Fruit fly (Drosophila melanogaster) whole organism, embryonic: ENCODE measurements around the gene Muc26B.

Experiments
- CG10209 ChIP-seq: fragments of 200-800 bp; sonication (Bioruptor generic); optimal IDR thresholded peaks from 3 replicates; lab custom pipeline; 2017; ENCODE audit warnings: missing biosample characterization, mild to moderate bottlenecking, missing genetic modification characterization, missing genetic modification reagents
- CG10274 ChIP-seq: fragments of 200-800 bp; sonication (Bioruptor generic); optimal IDR thresholded peaks from 3 replicates; lab custom pipeline; 2017; ENCODE audit warnings: missing biosample characterization, mild to moderate bottlenecking, missing genetic modification characterization
- CG10321 ChIP-seq: fragments of 200-800 bp; sonication (Bioruptor generic); IDR thresholded peaks from 2 replicates; pipeline ENCODE4 v1.3.6; 2022; ENCODE audit warnings: missing biosample characterization, missing genetic modification characterization
- CG10462 ChIP-seq: fragments of 200-800 bp; sonication (Bioruptor generic); optimal IDR thresholded peaks from 2 replicates; lab custom pipeline; 2016; ENCODE audit warnings: missing biosample characterization, missing genetic modification characterization
- CG11085 ChIP-seq: fragments of 200-800 bp; sonication (Bioruptor generic); IDR thresholded peaks from 2 replicates; pipeline ENCODE4 v1.3.6; 2022; ENCODE audit warnings: missing biosample characterization, missing genetic modification characterization
- CG11093 ChIP-seq: fragments of 200-800 bp; sonication (Bioruptor generic); IDR thresholded peaks from 3 replicates; pipeline ENCODE4 v1.3.6; 2022; ENCODE audit warnings: missing biosample characterization, missing genetic modification characterization
- CG12659 ChIP-seq: fragments of 200-800 bp; sonication (Bioruptor generic); optimal IDR thresholded peaks from 3 replicates; lab custom pipeline; 2017; ENCODE audit warnings: mild to moderate bottlenecking, missing biosample characterization, missing genetic modification reagents, missing genetic modification characterization
- CG13123 ChIP-seq: fragments of 200-800 bp; sonication (Bioruptor generic); optimal IDR thresholded peaks from 2 replicates; lab custom pipeline; 2016; ENCODE audit warnings: missing biosample characterization, missing genetic modification characterization
- CG16813 ChIP-seq: fragments of 200-800 bp; sonication (Bioruptor generic); IDR thresholded peaks from 3 replicates; pipeline ENCODE4 v1.3.6; 2022; ENCODE audit warnings: missing biosample characterization, missing genetic modification characterization; ENCODE audit not compliant: partially characterized antibody
- CG17361 ChIP-seq: fragments of 200-800 bp; sonication (Bioruptor generic); IDR thresholded peaks from 3 replicates; pipeline ENCODE4 v1.3.6; 2022; ENCODE audit warnings: missing biosample characterization, missing genetic modification characterization
- CG17829 ChIP-seq: fragments of 200-800 bp; optimal IDR thresholded peaks from 2 replicates; lab custom pipeline; 2019; ENCODE audit warnings: missing biosample characterization, mild to moderate bottlenecking, missing genetic modification characterization, moderate library complexity
- CG2120 ChIP-seq: fragments of 200-800 bp; sonication (Bioruptor generic); optimal IDR thresholded peaks from 3 replicates; lab custom pipeline; 2016; ENCODE audit warnings: missing biosample characterization, missing genetic modification characterization
- CG30431 ChIP-seq: fragments of 200-800 bp; sonication (Bioruptor generic); optimal IDR thresholded peaks from 2 replicates; lab custom pipeline; 2017; ENCODE audit warnings: missing biosample characterization, missing genetic modification characterization
- CG5245 ChIP-seq: fragments of 200-800 bp; sonication (Bioruptor generic); optimal IDR thresholded peaks from 3 replicates; lab custom pipeline; 2016; ENCODE audit warnings: missing biosample characterization, missing genetic modification characterization
- CG6254 ChIP-seq: fragments of 200-800 bp; sonication (Bioruptor generic); optimal IDR thresholded peaks from 3 replicates; lab custom pipeline; 2017; ENCODE audit warnings: mild to moderate bottlenecking, missing biosample characterization, missing genetic modification reagents, missing genetic modification characterization
- CG6683 ChIP-seq: fragments of 200-800 bp; sonication (Bioruptor generic); optimal IDR thresholded peaks from 2 replicates; lab custom pipeline; 2017; ENCODE audit warnings: missing biosample characterization, mild to moderate bottlenecking, missing genetic modification characterization, missing genetic modification reagents
- CG6765 ChIP-seq: fragments of 200-800 bp; sonication (Bioruptor generic); optimal IDR thresholded peaks from 3 replicates; lab custom pipeline; 2017; ENCODE audit warnings: missing biosample characterization, mild to moderate bottlenecking, missing genetic modification characterization
- CG7271 ChIP-seq: fragments of 200-800 bp; sonication (Bioruptor generic); optimal IDR thresholded peaks from 2 replicates; lab custom pipeline; 2018; ENCODE audit warnings: missing biosample characterization, mild to moderate bottlenecking, missing genetic modification characterization, moderate library complexity
- CG7987 ChIP-seq: fragments of 200-800 bp; sonication (Bioruptor generic); optimal IDR thresholded peaks from 2 replicates; lab custom pipeline; 2018; ENCODE audit warnings: missing biosample characterization, mild to moderate bottlenecking, missing genetic modification characterization, moderate library complexity
- CG9727 ChIP-seq: fragments of 200-800 bp; sonication (Bioruptor generic); optimal IDR thresholded peaks from 3 replicates; lab custom pipeline; 2017; ENCODE audit warnings: missing biosample characterization, mild to moderate bottlenecking, missing genetic modification characterization
- Dek ChIP-seq: fragments of 200-800 bp; sonication (Bioruptor generic); optimal IDR thresholded peaks from 3 replicates; lab custom pipeline; 2019; ENCODE audit warnings: missing biosample characterization, mild to moderate bottlenecking, missing genetic modification characterization, moderate library complexity
- Doc2 ChIP-seq: fragments of 200-800 bp; sonication (Bioruptor generic); IDR thresholded peaks from 2 replicates; pipeline ENCODE4 v1.3.6; 2022; ENCODE audit warnings: missing biosample characterization, missing genetic modification characterization
- Elba2 ChIP-seq: fragments of 200-800 bp; sonication (Bioruptor generic); optimal IDR thresholded peaks from 3 replicates; lab custom pipeline; 2016; ENCODE audit warnings: missing biosample characterization, missing genetic modification characterization
- HmgZ ChIP-seq: fragments of 200-800 bp; sonication (Bioruptor generic); optimal IDR thresholded peaks from 2 replicates; lab custom pipeline; 2018; ENCODE audit warnings: missing biosample characterization, mild to moderate bottlenecking, missing genetic modification characterization
- Hr3 ChIP-seq: fragments of 200-800 bp; sonication (Bioruptor generic); optimal IDR thresholded peaks from 3 replicates; lab custom pipeline; 2016; ENCODE audit warnings: missing biosample characterization, missing genetic modification characterization
- Meics ChIP-seq: fragments of 200-800 bp; sonication (Bioruptor generic); optimal IDR thresholded peaks from 2 replicates; lab custom pipeline; 2017; ENCODE audit warnings: missing biosample characterization, mild to moderate bottlenecking, missing genetic modification characterization
- Mrtf ChIP-seq: fragments of 200-800 bp; sonication (Bioruptor generic); IDR thresholded peaks from 3 replicates; pipeline ENCODE4 v1.3.6; 2022; ENCODE audit warnings: missing biosample characterization, missing genetic modification characterization
- TFAM ChIP-seq: fragments of 200-800 bp; sonication (Bioruptor generic); optimal IDR thresholded peaks from 2 replicates; lab custom pipeline; 2017; ENCODE audit warnings: missing biosample characterization, missing genetic modification characterization, inconsistent platforms
- Vsx1 ChIP-seq: fragments of 200-800 bp; sonication (Bioruptor generic); optimal IDR thresholded peaks from 2 replicates; lab custom pipeline; 2017; ENCODE audit warnings: missing biosample characterization, mild to moderate bottlenecking, missing genetic modification characterization, missing genetic modification reagents
- aop ChIP-seq: fragments of 200-800 bp; sonication (Bioruptor generic); IDR thresholded peaks from 2 replicates; pipeline ENCODE4 v1.3.6; 2022; ENCODE audit warnings: missing biosample characterization, missing genetic modification characterization
- ash1 ChIP-seq: fragments of 200-800 bp; sonication (Bioruptor generic); optimal IDR thresholded peaks from 2 replicates; lab custom pipeline; 2018; ENCODE audit warnings: missing biosample characterization, mild to moderate bottlenecking, missing genetic modification characterization
- bsh ChIP-seq, 2 experiments: fragments of 200-800 bp; sonication (Bioruptor generic); optimal IDR thresholded peaks; 2 replicates each; lab custom pipeline; 2017 to 2018; ENCODE audit warnings: mild to moderate bottlenecking in 2 of 2, missing biosample characterization in 2 of 2, missing genetic modification characterization in 2 of 2, moderate library complexity in 1 of 2
- btn ChIP-seq: fragments of 200-800 bp; sonication (Bioruptor generic); optimal IDR thresholded peaks from 2 replicates; lab custom pipeline; 2016; ENCODE audit warnings: missing biosample characterization, missing genetic modification characterization
- chinmo ChIP-seq: fragments of 200-800 bp; sonication (Bioruptor generic); IDR thresholded peaks from 4 replicates; pipeline ENCODE4 v1.3.6; 2022; ENCODE audit warnings: missing biosample characterization, missing genetic modification characterization; ENCODE audit not compliant: partially characterized antibody
- chm ChIP-seq: fragments of 200-800 bp; sonication (Bioruptor generic); IDR thresholded peaks from 2 replicates; pipeline ENCODE4 v1.3.6; 2022; ENCODE audit warnings: missing biosample characterization, missing genetic modification characterization
- crp ChIP-seq, 2 experiments: fragments of 200-800 bp; sonication (Bioruptor generic); optimal IDR thresholded peaks; 2 replicates in 1 of 2; 3 replicates in 1 of 2; lab custom pipeline; 2017; ENCODE audit warnings: missing biosample characterization in 2 of 2, missing genetic modification characterization in 2 of 2, mild to moderate bottlenecking in 1 of 2, moderate library complexity in 1 of 2
- emc ChIP-seq: fragments of 200-800 bp; sonication (Bioruptor generic); optimal IDR thresholded peaks from 2 replicates; lab custom pipeline; 2016; ENCODE audit warnings: missing biosample characterization, missing genetic modification characterization
- eve ChIP-seq, 2 experiments: fragments of >200 bp; optimal IDR thresholded peaks; 2 replicates each; lab custom pipeline; 2017; ENCODE audit warnings: missing biosample characterization in 2 of 2, missing genetic modification characterization in 2 of 2
- fd3F ChIP-seq: fragments of 200-800 bp; sonication (Bioruptor generic); optimal IDR thresholded peaks from 2 replicates; lab custom pipeline; 2018; ENCODE audit warnings: missing biosample characterization, mild to moderate bottlenecking, missing genetic modification characterization, moderate library complexity
- fd96Cb ChIP-seq: fragments of 200-800 bp; sonication (Bioruptor generic); optimal IDR thresholded peaks from 2 replicates; lab custom pipeline; 2018; ENCODE audit warnings: missing biosample characterization, mild to moderate bottlenecking, missing genetic modification characterization, moderate library complexity
- gem ChIP-seq: fragments of 200-800 bp; sonication (Bioruptor generic); optimal IDR thresholded peaks from 2 replicates; lab custom pipeline; 2019; ENCODE audit warnings: missing biosample characterization, mild to moderate bottlenecking, missing genetic modification characterization, moderate library complexity
- gsb ChIP-seq: fragments of 200-800 bp; sonication (Bioruptor generic); IDR thresholded peaks from 2 replicates; pipeline ENCODE4 v1.3.6; 2022; ENCODE audit warnings: missing biosample characterization, missing genetic modification characterization
- lab ChIP-seq: fragments of 200-800 bp; sonication (Bioruptor generic); optimal IDR thresholded peaks from 3 replicates; lab custom pipeline; 2017; ENCODE audit warnings: missing biosample characterization, missing genetic modification characterization, mild to moderate bottlenecking, moderate library complexity, missing genetic modification reagents
- lov ChIP-seq, 2 experiments: fragments of 200-800 bp in 1 of 2; fragments of >200 bp in 1 of 2; sonication (Bioruptor generic) in 1 of 2; IDR thresholded peaks in 1 of 2; optimal IDR thresholded peaks in 1 of 2; 2 replicates in 1 of 2; 3 replicates in 1 of 2; pipeline versions ENCODE4 v1.3.6 to Lab custom; 2017 to 2022; ENCODE audit warnings: missing biosample characterization in 1 of 2, missing genetic modification characterization in 1 of 2
- luna ChIP-seq: fragments of 200-800 bp; sonication (Bioruptor generic); optimal IDR thresholded peaks from 2 replicates; lab custom pipeline; 2016; ENCODE audit warnings: missing biosample characterization, missing genetic modification characterization
- row ChIP-seq: fragments of 200-800 bp; sonication (Bioruptor generic); IDR thresholded peaks from 3 replicates; pipeline ENCODE4 v1.3.6; 2022; ENCODE audit warnings: missing biosample characterization, missing genetic modification characterization
- usp ChIP-seq: fragments of >200 bp; optimal IDR thresholded peaks from 2 replicates; lab custom pipeline; 2017; ENCODE audit warnings: missing biosample characterization, missing genetic modification characterization
- zfh2 ChIP-seq: fragments of 200-800 bp; sonication (Bioruptor generic); optimal IDR thresholded peaks from 2 replicates; lab custom pipeline; 2016; ENCODE audit warnings: missing biosample characterization, missing genetic modification characterization

Gene Muc26B

DNA sequence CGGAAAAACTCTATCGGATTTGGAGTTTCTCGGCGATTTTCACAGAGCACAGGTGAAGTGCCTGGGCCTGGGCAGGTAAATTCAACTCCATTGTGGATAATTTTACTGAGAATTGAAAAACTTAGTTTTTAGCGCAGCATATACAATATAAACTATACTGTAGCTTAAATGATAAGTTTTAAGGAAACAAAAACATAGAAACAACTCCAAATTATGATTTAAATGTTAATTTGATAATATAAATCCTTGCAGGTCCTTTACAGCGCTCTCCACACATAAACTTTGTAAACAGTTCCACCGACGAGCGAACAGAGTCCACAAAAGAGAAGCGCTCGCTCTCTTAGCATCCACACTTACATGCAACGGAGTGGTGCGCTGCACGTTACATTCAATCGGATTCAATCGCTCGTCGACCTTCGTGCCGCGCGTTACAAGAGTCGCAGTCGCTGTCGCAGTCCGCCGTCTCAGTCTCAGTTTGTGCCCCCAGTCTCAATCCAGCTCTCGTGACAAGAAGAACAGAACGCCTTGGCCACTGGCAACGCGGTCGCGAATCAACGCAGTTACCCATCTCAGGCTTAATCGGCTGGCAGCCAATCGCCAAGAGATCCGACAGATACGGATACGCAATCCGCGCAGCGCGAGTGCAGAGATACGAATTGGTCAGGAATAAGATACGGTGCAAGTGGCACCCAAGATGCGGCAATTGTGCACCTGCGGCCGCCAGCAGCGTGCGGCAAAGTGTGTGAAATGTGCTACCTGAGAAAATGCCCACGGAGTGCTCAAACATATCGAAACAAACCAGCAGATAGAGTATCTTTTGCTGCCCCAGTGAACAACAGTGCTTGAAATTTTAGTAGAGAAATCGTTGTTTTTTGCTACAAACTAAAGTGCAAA lies 27.2 kb downstream of the Muc26B start, which contains the start of gene smal (continued):
- TF ChIP-seq CG11093 (no peak), Vsx1 (GFP tag; lab: Kevin White, UChicago) (no peak), ash1 (no peak), HmgZ (tag; lab: Kevin White, UChicago) (no peak), CG30431 (GFP tag; lab: Kevin White, UChicago) (no peak), lab (peak; percentile 45), CG10209 (GFP tag; lab: Kevin White, UChicago) (no peak), usp (GFP tag; lab: Kevin White, UChicago) (no peak), CG17829 (tag; lab: Kevin White, UChicago) (peak; percentile 54), CG2120 (no peak), lov (optimal IDR thresholded peaks at IDR 0.05; lab: Kevin White, UChicago) (no peak), lov (GFP tag; IDR thresholded peaks at IDR 0.05; lab: Robert Waterston, UW) (peak; percentile 15; the same call in 1 of the 3 replicates), aop (GFP tag; lab: Robert Waterston, UW) (no peak; the same call in 1 of the 2 replicates), fd96Cb (no peak), luna (GFP tag; lab: Kevin White, UChicago) (no peak), CG16813 (peak; percentile 29; the same call in 1 of the 3 replicates), Dek (tag; lab: Kevin White, UChicago) (no peak), chinmo (GFP tag; lab: Robert Waterston, UW) (peak; percentile 80), Mrtf (GFP tag; lab: Robert Waterston, UW) (0 out of 3 replicates have a peak, but pooled peaks have one; percentile 15), btn (GFP tag; lab: Kevin White, UChicago) (no peak), CG6254 (GFP tag; lab: Kevin White, UChicago) (peak; percentile 7), TFAM (GFP tag; lab: Kevin White, UChicago) (no peak), crp (GFP tag; optimal IDR thresholded peaks at IDR 0.05; lab: Kevin White, UChicago) (no peak), Doc2 (no peak), chm (GFP tag; lab: Robert Waterston, UW) (peak; percentile 93), CG6765 (GFP tag; lab: Kevin White, UChicago) (peak; percentile 5), row (GFP tag; lab: Robert Waterston, UW) (peak; percentile 5; the same call in 1 of the 3 replicates), CG10462 (GFP tag; lab: Kevin White, UChicago) (no peak), CG17361 (GFP tag; lab: Robert Waterston, UW) (no peak), CG6683 (GFP tag; lab: Kevin White, UChicago) (no peak), Hr3 (GFP tag; lab: Kevin White, UChicago) (no peak), CG13123 (no peak), CG7987 (GFP tag; lab: Kevin White, UChicago) (peak; percentile 35), Elba2 (GFP tag; lab: Kevin White, UChicago) (no peak), fd3F (GFP tag; lab: Kevin White, UChicago) (no peak), CG11085 (GFP tag; lab: Robert Waterston, UW) (no peak), gem (tag; lab: Kevin White, UChicago) (no peak), zfh2 (GFP tag; lab: Kevin White, UChicago) (no peak), CG7271 (tag; lab: Kevin White, UChicago) (peak; percentile 30), gsb (GFP tag; lab: Robert Waterston, UW) (no peak), CG5245 (GFP tag; lab: Kevin White, UChicago) (peak; percentile 43), CG10274 (GFP tag; lab: Kevin White, UChicago) (no peak), bsh (GFP tag; optimal IDR thresholded peaks at IDR 0.05; lab: Kevin White, UChicago) (no peak), eve (GFP tag; optimal IDR thresholded peaks at IDR 0.05; lab: Kevin White, UChicago) (no peak), CG12659 (GFP tag; lab: Kevin White, UChicago) (no peak), CG9727 (no peak), Meics (GFP tag; lab: Kevin White, UChicago) (no peak), CG10321 (GFP tag; lab: Robert Waterston, UW) (no peak), emc (no peak)
